Worm (Caenorhabditis elegans): Measurements from ENCODE around the gene K11H12.9.

DNA sequence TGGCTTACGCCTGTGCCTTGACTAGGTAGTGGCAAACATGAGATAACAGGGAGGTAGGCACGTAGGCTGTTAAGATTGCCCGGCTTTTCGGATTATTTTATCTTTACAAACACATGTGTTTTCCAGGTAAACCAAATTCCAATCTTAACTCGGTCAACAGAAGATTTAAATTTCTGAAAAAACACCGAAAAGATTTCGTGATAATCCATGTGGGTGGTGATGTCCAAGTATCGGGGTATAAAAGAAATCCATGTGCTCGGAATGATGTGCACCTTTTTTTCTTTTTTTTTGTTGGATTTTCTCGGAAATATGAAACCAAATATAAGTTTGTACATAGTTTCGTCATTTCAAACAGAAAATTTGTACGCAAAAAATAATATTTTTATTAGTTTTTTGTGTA lies 6.0 kb upstream of the K11H12.9 start:
- no peak for TF ChIP-seq hlh-30 (tag; optimal IDR thresholded peaks at IDR 0.05; ENCODE audit: insufficient read depth)
- no peak for TF ChIP-seq pqm-1 (tag; optimal IDR thresholded peaks at IDR 0.05)
- TF ChIP-seq fkh-10 (GFP tag; optimal IDR thresholded peaks at IDR 0.05), result no peak
- no peak for TF ChIP-seq Y22D7AL.16 (tag; optimal IDR thresholded peaks at IDR 0.05)
- TF ChIP-seq pros-1 (tag; optimal IDR thresholded peaks at IDR 0.05), result no peak
- no peak for TF ChIP-seq elt-2 (tag; optimal IDR thresholded peaks at IDR 0.05)
- TF ChIP-seq ceh-48 (tag; optimal IDR thresholded peaks at IDR 0.05), result no peak
